Fruit fly (Drosophila melanogaster) whole organism, pupa: ENCODE data around the gene CG1896.

ENCODE experiments used
- CG15710 ChIP-seq: fragments of 200-800 bp; sonication (Bioruptor generic); optimal IDR thresholded peaks from 2 replicates; lab custom pipeline; 2018; ENCODE audit warnings: missing biosample characterization, mild to moderate bottlenecking, missing genetic modification characterization, moderate library complexity
- CG4496 ChIP-seq: fragments of 200-800 bp; sonication (Bioruptor generic); IDR thresholded peaks from 3 replicates; pipeline ENCODE4 v1.3.6; 2022; ENCODE audit warnings: missing biosample characterization, missing genetic modification characterization
- D1 ChIP-seq: fragments of 200-800 bp; sonication (Bioruptor generic); optimal IDR thresholded peaks from 2 replicates; lab custom pipeline; 2018; ENCODE audit warnings: missing biosample characterization, mild to moderate bottlenecking, missing genetic modification characterization, moderate library complexity
- EcR ChIP-seq: fragments of 200-800 bp; sonication (Bioruptor generic); optimal IDR thresholded peaks from 3 replicates; lab custom pipeline; 2019; ENCODE audit warnings: missing biosample characterization, missing genetic modification characterization, mild to moderate bottlenecking, moderate library complexity, missing genetic modification reagents
- gl ChIP-seq: fragments of 200-800 bp; sonication (Bioruptor generic); optimal IDR thresholded peaks from 2 replicates; lab custom pipeline; 2018; ENCODE audit warnings: missing biosample characterization, mild to moderate bottlenecking, missing genetic modification characterization

DNA sequence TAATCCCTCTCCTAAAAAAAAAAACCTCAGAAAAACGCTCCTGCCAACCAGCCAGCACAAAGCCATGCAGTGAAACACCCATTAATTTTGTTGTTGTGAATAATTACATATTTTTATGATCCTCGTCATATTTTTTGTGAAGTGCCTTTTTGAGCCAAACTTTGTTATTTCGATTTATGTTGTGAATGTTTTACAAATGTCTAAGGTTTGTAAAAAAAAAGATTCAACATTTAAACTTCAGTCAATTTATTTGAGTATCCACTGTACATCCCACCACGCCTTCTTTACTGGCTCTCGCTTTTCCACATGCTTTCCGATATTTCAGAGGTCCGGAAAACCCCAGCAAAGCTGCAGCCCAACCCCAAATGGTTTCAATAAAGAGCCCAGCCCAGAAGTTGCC lies 19.9 kb upstream of the CG1896 start:
- TF ChIP-seq gl (tag; lab: Kevin White, UChicago): no peak
- no peak for TF ChIP-seq CG4496 (GFP tag; lab: Robert Waterston, UW)
- no peak for TF ChIP-seq EcR
- no peak for TF ChIP-seq D1 (tag; lab: Kevin White, UChicago)
- no peak for TF ChIP-seq CG15710
